Fruit fly (Drosophila melanogaster): ENCODE data around the gene Ndfip.
A peak's percentile ranks its signal among the peaks of the same experiment; 100 is the strongest.

The Ndfip gene

DNA sequence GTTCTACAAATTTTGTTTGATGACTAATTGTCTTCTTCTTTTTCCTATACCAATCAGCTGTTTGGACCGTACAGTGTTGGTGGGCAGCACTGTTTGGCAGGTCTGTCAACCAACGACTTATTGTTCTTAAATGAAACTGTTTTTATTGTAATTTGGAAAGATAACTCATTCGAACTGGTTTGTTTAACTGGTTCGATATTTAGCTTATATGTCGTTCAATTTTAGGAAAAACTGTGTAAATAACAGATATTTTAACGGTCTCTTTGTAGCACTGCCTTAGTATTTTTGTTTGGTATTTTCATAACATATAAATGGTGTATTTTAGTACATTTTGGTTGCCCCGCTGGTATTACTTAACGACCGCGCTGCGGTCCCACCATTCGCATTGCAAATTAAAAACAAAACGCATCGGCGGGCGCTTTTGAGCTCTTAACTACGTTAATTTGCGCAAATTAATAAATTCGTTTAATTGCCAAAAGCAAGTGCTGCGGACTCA, 32.6 kb downstream of the Ndfip start, which contains the start of the genes Vps60 and anchor (continued):
- TF ChIP-seq Hr39 (GFP tag; optimal IDR thresholded peaks at IDR 0.05): peak; percentile 58
- peak; percentile 30 for TF ChIP-seq Hr38 (GFP tag; optimal IDR thresholded peaks at IDR 0.05)
- peak; percentile 30 for TF ChIP-seq CG1621 (tag; optimal IDR thresholded peaks at IDR 0.05)
- no peak for TF ChIP-seq Sox15 (GFP tag; optimal IDR thresholded peaks at IDR 0.05)
- TF ChIP-seq achi (GFP tag; optimal IDR thresholded peaks at IDR 0.05): peak; percentile 93
- TF ChIP-seq ss (GFP tag; optimal IDR thresholded peaks at IDR 0.05): peak in 1 of 2 experiments; percentile 20
- TF ChIP-seq Smox (GFP tag; optimal IDR thresholded peaks at IDR 0.05): no peak
- peak; percentile 66 for TF ChIP-seq lz (GFP tag; optimal IDR thresholded peaks at IDR 0.05)
- peak; percentile 54 for TF ChIP-seq CG6276 (GFP tag; optimal IDR thresholded peaks at IDR 0.05)
- peak; percentile 46 for TF ChIP-seq CG6792 (GFP tag; optimal IDR thresholded peaks at IDR 0.05)
- peak; percentile 19 for TF ChIP-seq fd59A (GFP tag; optimal IDR thresholded peaks at IDR 0.05)
- peak; percentile 12 for TF ChIP-seq CG32006 (GFP tag; optimal IDR thresholded peaks at IDR 0.05)
- peak; percentile 71 for TF ChIP-seq svp (GFP tag)
- peak; percentile 52 for TF ChIP-seq acj6 (GFP tag; optimal IDR thresholded peaks at IDR 0.05)
- TF ChIP-seq Blimp-1 (GFP tag; optimal IDR thresholded peaks at IDR 0.05): no peak
- peak; percentile 55 for TF ChIP-seq CG10631 (GFP tag; optimal IDR thresholded peaks at IDR 0.05)
- peak; percentile 77 for TF ChIP-seq cyc (GFP tag; optimal IDR thresholded peaks at IDR 0.05)
- no peak for TF ChIP-seq spab (GFP tag; optimal IDR thresholded peaks at IDR 0.05)
- TF ChIP-seq dsx (GFP tag; optimal IDR thresholded peaks at IDR 0.05; ENCODE audit: poor library complexity, severe bottlenecking): no peak
- TF ChIP-seq fd85E (GFP tag; optimal IDR thresholded peaks at IDR 0.05): no peak
- no peak for TF ChIP-seq CG11902 (GFP tag; optimal IDR thresholded peaks at IDR 0.05)
- TF ChIP-seq Sox14 (GFP tag; optimal IDR thresholded peaks at IDR 0.05): peak; percentile 87
- TF ChIP-seq vri (GFP tag; optimal IDR thresholded peaks at IDR 0.05): peak; percentile 72
- no peak for TF ChIP-seq net (GFP tag; optimal IDR thresholded peaks at IDR 0.05)

DNA sequence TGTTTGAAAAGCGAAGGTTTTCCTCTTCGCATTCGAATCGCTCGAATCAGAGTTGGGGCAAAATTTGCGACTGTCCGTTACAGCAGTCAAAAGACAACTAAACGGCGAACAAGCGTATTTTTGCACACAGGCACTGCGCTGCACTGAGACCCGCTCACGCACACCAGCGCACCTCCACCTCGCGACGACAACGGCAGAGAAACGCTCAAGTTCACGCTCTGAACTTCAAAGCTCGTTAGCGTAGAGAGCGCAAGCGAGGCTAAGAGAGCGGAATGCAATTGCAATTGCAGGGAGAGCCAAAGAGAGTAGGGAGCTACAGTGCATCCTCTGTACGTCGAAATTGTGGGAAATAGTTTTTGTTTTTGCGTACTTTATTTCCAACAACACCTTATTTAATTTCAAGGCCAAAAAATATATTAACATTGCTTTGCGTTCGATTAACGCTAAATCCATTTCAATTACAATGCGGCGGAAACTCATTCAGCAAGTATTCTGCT, 34.8 kb downstream of the Ndfip start, which contains the start of gene Eip74EF:
Eip74EF (minus strand) TSS at position 117 of the 497 bp plus-strand sequence.
- peak; percentile 77 for TF ChIP-seq Eip75B (GFP tag; optimal IDR thresholded peaks at IDR 0.05)
- TF ChIP-seq OdsH (GFP tag; optimal IDR thresholded peaks at IDR 0.05): peak; percentile 63
- no peak for TF ChIP-seq Hr38 (GFP tag; optimal IDR thresholded peaks at IDR 0.05)
- peak; percentile 60 for TF ChIP-seq Eip93F (GFP tag; optimal IDR thresholded peaks at IDR 0.05)
- TF ChIP-seq CG11902 (GFP tag; optimal IDR thresholded peaks at IDR 0.05): peak; percentile 9
- TF ChIP-seq lz (GFP tag; optimal IDR thresholded peaks at IDR 0.05): peak; percentile 79
- peak; percentile 56 for TF ChIP-seq CG9139 (GFP tag; optimal IDR thresholded peaks at IDR 0.05)
- peak; percentile 40 for TF ChIP-seq CG34406 (GFP tag; optimal IDR thresholded peaks at IDR 0.05)
- peak; percentile 91 for TF ChIP-seq svp (GFP tag)
- TF ChIP-seq Hr4 (GFP tag; optimal IDR thresholded peaks at IDR 0.05): peak; percentile 68
- TF ChIP-seq achi (GFP tag; optimal IDR thresholded peaks at IDR 0.05): peak; percentile 44
- peak; percentile 70 for TF ChIP-seq vri (GFP tag; optimal IDR thresholded peaks at IDR 0.05)
- TF ChIP-seq topi (GFP tag; optimal IDR thresholded peaks at IDR 0.05): peak; percentile 74
- TF ChIP-seq Hr39 (GFP tag; optimal IDR thresholded peaks at IDR 0.05): peak; percentile 72
- TF ChIP-seq Sox15 (GFP tag; optimal IDR thresholded peaks at IDR 0.05): peak; percentile 30
- peak; percentile 31 for TF ChIP-seq CG10631 (GFP tag; optimal IDR thresholded peaks at IDR 0.05)
- TF ChIP-seq salr (GFP tag; optimal IDR thresholded peaks at IDR 0.05): no peak
- TF ChIP-seq CG11294 (GFP tag; IDR thresholded peaks at IDR 0.05): 0 out of 2 replicates have a peak, but pooled peaks have one; percentile 31
- peak; percentile 67 for TF ChIP-seq Ets21C (GFP tag; optimal IDR thresholded peaks at IDR 0.05)
- peak; percentile 75 for TF ChIP-seq cyc (GFP tag; optimal IDR thresholded peaks at IDR 0.05)
- TF ChIP-seq CG8319 (GFP tag; optimal IDR thresholded peaks at IDR 0.05): peak; percentile 22
- TF ChIP-seq CG4318 (GFP tag; optimal IDR thresholded peaks at IDR 0.05): no peak
- peak; percentile 66 for TF ChIP-seq acj6 (GFP tag; optimal IDR thresholded peaks at IDR 0.05)
- TF ChIP-seq Eip78C (GFP tag): peak; percentile 85
- TF ChIP-seq net (GFP tag; optimal IDR thresholded peaks at IDR 0.05): peak; percentile 76
- peak; percentile 70 for TF ChIP-seq Sox14 (GFP tag; optimal IDR thresholded peaks at IDR 0.05)
- TF ChIP-seq CG6163 (GFP tag; IDR thresholded peaks at IDR 0.05): peak; percentile 86
- TF ChIP-seq fd59A (GFP tag; optimal IDR thresholded peaks at IDR 0.05): peak; percentile 25
- TF ChIP-seq CG8119 (GFP tag; IDR thresholded peaks at IDR 0.05): peak; percentile 72; the same call in 2 of the 3 replicates
- TF ChIP-seq Smox (GFP tag; optimal IDR thresholded peaks at IDR 0.05): peak; percentile 71
- TF ChIP-seq CG11762 (GFP tag; optimal IDR thresholded peaks at IDR 0.05; ENCODE audit: insufficient read depth): peak; percentile 51
- TF ChIP-seq Ets96B (tag; optimal IDR thresholded peaks at IDR 0.05): peak; percentile 64
- peak; percentile 71 for TF ChIP-seq Met (GFP tag; optimal IDR thresholded peaks at IDR 0.05)
- peak; percentile 30; the same call in 1 of the 2 replicates for TF ChIP-seq Gug (GFP tag; IDR thresholded peaks at IDR 0.05)
- peak; percentile 79 for TF ChIP-seq CG15336 (GFP tag; IDR thresholded peaks at IDR 0.05)
- peak; percentile 38 for TF ChIP-seq CG8632 (GFP tag; optimal IDR thresholded peaks at IDR 0.05)
- TF ChIP-seq CG32006 (GFP tag; optimal IDR thresholded peaks at IDR 0.05): peak; percentile 55
- peak; percentile 72 for TF ChIP-seq CG6792 (GFP tag; optimal IDR thresholded peaks at IDR 0.05)
- TF ChIP-seq dsx (GFP tag; optimal IDR thresholded peaks at IDR 0.05; ENCODE audit: poor library complexity, severe bottlenecking): peak; percentile 53
- TF ChIP-seq Blimp-1 (GFP tag; optimal IDR thresholded peaks at IDR 0.05): peak; percentile 37
- TF ChIP-seq Lpt (GFP tag; optimal IDR thresholded peaks at IDR 0.05): peak; percentile 52
